Worm (Caenorhabditis elegans): Measurements from ENCODE around the gene nas-37.

The nas-37 gene

ce11 chrX:9899426-9900131 lies 49.3 kb downstream of the nas-37 start, which contains the start of gene phf-34:
TSS of gene phf-34 (minus strand) at chrX:9899476.
- TF ChIP-seq nfya-1 (tag; optimal IDR thresholded peaks at IDR 0.05) (peak; percentile 67), dmd-4 (tag; optimal IDR thresholded peaks at IDR 0.05; ENCODE audit: borderline replicate concordance) (no peak), dve-1 (tag; optimal IDR thresholded peaks at IDR 0.05) (peak; percentile 37), unc-55 (GFP tag; optimal IDR thresholded peaks at IDR 0.05) (peak; percentile 31), tbx-2 (tag; optimal IDR thresholded peaks at IDR 0.05) (peak; percentile 37), ceh-19 (GFP tag; optimal IDR thresholded peaks at IDR 0.05) (peak; percentile 43), ceh-14 (tag; optimal IDR thresholded peaks at IDR 0.05) (no peak), ceh-34 (tag; optimal IDR thresholded peaks at IDR 0.05) (peak; percentile 35), sdc-2 (tag; optimal IDR thresholded peaks at IDR 0.05) (peak; percentile 58), pat-9 (tag; optimal IDR thresholded peaks at IDR 0.05) (no peak), hlh-30 (tag; optimal IDR thresholded peaks at IDR 0.05; ENCODE audit: insufficient read depth) (peak; percentile 38), unc-42 (tag; optimal IDR thresholded peaks at IDR 0.05) (peak; percentile 67), pros-1 (tag; optimal IDR thresholded peaks at IDR 0.05) (no peak), pqm-1 (tag; optimal IDR thresholded peaks at IDR 0.05) (no peak), ets-4 (tag; optimal IDR thresholded peaks at IDR 0.05) (no peak), ceh-31 (tag; optimal IDR thresholded peaks at IDR 0.05) (peak; percentile 74), rnt-1 (tag; optimal IDR thresholded peaks at IDR 0.05) (no peak), K02D7.2 (tag; optimal IDR thresholded peaks at IDR 0.05) (no peak)

ce11 chrX:9894844-9895243 lies 54.0 kb downstream of the nas-37 start, which contains the start of gene F21G4.3:
TSS of gene F21G4.3 (plus strand) at chrX:9895144.
- TF ChIP-seq lin-11 (tag; optimal IDR thresholded peaks at IDR 0.05) (no peak), ceh-48 (tag; optimal IDR thresholded peaks at IDR 0.05) (no peak), ceh-19 (GFP tag; optimal IDR thresholded peaks at IDR 0.05) (no peak), sox-2 (GFP tag; IDR thresholded peaks at IDR 0.05) (no peak), hlh-13 (GFP tag; optimal IDR thresholded peaks at IDR 0.05) (no peak), pax-1 (tag; optimal IDR thresholded peaks at IDR 0.05) (no peak), elt-2 (tag; optimal IDR thresholded peaks at IDR 0.05) (no peak), pros-1 (tag; optimal IDR thresholded peaks at IDR 0.05) (no peak), lim-6 (tag; optimal IDR thresholded peaks at IDR 0.05) (no peak), ceh-24 (tag; optimal IDR thresholded peaks at IDR 0.05) (no peak), unc-86 (tag; optimal IDR thresholded peaks at IDR 0.05) (no peak), tbx-7 (tag; optimal IDR thresholded peaks at IDR 0.05) (no peak), Y22D7AL.16 (tag; optimal IDR thresholded peaks at IDR 0.05) (no peak), ceh-45 (GFP tag; IDR thresholded peaks at IDR 0.05) (no peak), hlh-30 (tag; optimal IDR thresholded peaks at IDR 0.05; ENCODE audit: insufficient read depth) (no peak), pag-3 (tag; optimal IDR thresholded peaks at IDR 0.05; ENCODE audit: borderline replicate concordance) (no peak), ets-4 (tag; optimal IDR thresholded peaks at IDR 0.05) (no peak), odd-2 (tag; optimal IDR thresholded peaks at IDR 0.05) (no peak), K09A11.1 (tag; optimal IDR thresholded peaks at IDR 0.05; ENCODE audit: insufficient read depth) (no peak), che-1 (tag; optimal IDR thresholded peaks at IDR 0.05) (no peak)

Measured in whole organism, late embryonic.